Worm (Caenorhabditis elegans): ENCODE results near the gene cut-3.

ce11 chrII:8480166-8480565, 33.5 kb upstream of the cut-3 start, which contains the start of gene lact-4:
- TF ChIP-seq elt-1 (tag; optimal IDR thresholded peaks at IDR 0.05) (no peak), ceh-9 (tag; optimal IDR thresholded peaks at IDR 0.05) (no peak), skn-1 (tag; optimal IDR thresholded peaks at IDR 0.05) (no peak), aly-2 (tag; optimal IDR thresholded peaks at IDR 0.05) (no peak), pha-4 (tag; optimal IDR thresholded peaks at IDR 0.05) (no peak), ama-1 (optimal IDR thresholded peaks at IDR 0.05) (no peak), nhr-11 (tag; optimal IDR thresholded peaks at IDR 0.05) (no peak), zag-1 (tag; optimal IDR thresholded peaks at IDR 0.05) (no peak), unc-62 (GFP tag; optimal IDR thresholded peaks at IDR 0.05) (no peak), ceh-82 (tag; optimal IDR thresholded peaks at IDR 0.05) (no peak), nfya-1 (tag; optimal IDR thresholded peaks at IDR 0.05; ENCODE audit: insufficient read depth) (no peak), lin-15B (tag; optimal IDR thresholded peaks at IDR 0.05) (no peak)
